Worm (Caenorhabditis elegans): Measurements from ENCODE around the gene srt-4.

- TF ChIP-seq unc-62 (GFP tag; optimal IDR thresholded peaks at IDR 0.05) = no peak
- TF ChIP-seq lin-39 (tag; optimal IDR thresholded peaks at IDR 0.05) = no peak
- TF ChIP-seq nhr-77 (tag; optimal IDR thresholded peaks at IDR 0.05) = no peak
These were observed 22.8 kb downstream of the srt-4 start for ce11 chrV:2600543-2600942.
